Worm (Caenorhabditis elegans) whole organism, young adult: ENCODE data around the gene R08C7.12.

Experiments
- B0035.1 ChIP-seq: sonication (generic microtip); optimal IDR thresholded peaks from 2 replicates; lab custom pipeline; 2016; ENCODE audit warnings: missing genetic modification characterization, mild to moderate bottlenecking, missing compliant biosample characterization, missing genotype, missing genetic modification reagents
- B0261.1 ChIP-seq: sonication (generic microtip); optimal IDR thresholded peaks from 2 replicates; lab custom pipeline; 2016; ENCODE audit warnings: mild to moderate bottlenecking, missing genetic modification characterization, moderate library complexity, missing compliant biosample characterization
- C06A6.2 ChIP-seq: fragments of 200-800 bp; sonication (Bioruptor generic); conservative IDR thresholded peaks from 2 replicates; pipeline ENCODE4 v1.3.6; 2022; ENCODE audit warnings: missing genetic modification characterization, missing compliant biosample characterization
- F37B4.10 ChIP-seq: fragments of 200-800 bp; sonication (Bioruptor generic); IDR thresholded peaks from 2 replicates; pipeline ENCODE4 v1.3.6; 2022; ENCODE audit warnings: missing genetic modification characterization, missing compliant biosample characterization
- F49E8.2 ChIP-seq: sonication (generic microtip); optimal IDR thresholded peaks from 3 replicates; lab custom pipeline; 2017; ENCODE audit warnings: missing genetic modification characterization, mild to moderate bottlenecking, missing compliant biosample characterization, antibody characterized with exemption, moderate library complexity; ENCODE audit not compliant: insufficient read depth
- aptf-3 ChIP-seq: fragments of 200-800 bp; sonication (Bioruptor generic); IDR thresholded peaks from 2 replicates; pipeline ENCODE4 v1.3.6; 2022; ENCODE audit warnings: missing genetic modification characterization, missing compliant biosample characterization
- atf-7 ChIP-seq: sonication (generic microtip); optimal IDR thresholded peaks from 2 replicates; lab custom pipeline; 2017; ENCODE audit warnings: mild to moderate bottlenecking, missing genetic modification characterization, missing compliant biosample characterization
- attf-6 ChIP-seq: fragments of 200-800 bp; sonication (Bioruptor generic); IDR thresholded peaks from 2 replicates; pipeline ENCODE4 v1.3.6; 2022; ENCODE audit warnings: missing genetic modification reagents, missing genetic modification characterization, missing compliant biosample characterization
- cebp-1 ChIP-seq, 2 experiments: fragments of 200-800 bp in 1 of 2; sonication (Bioruptor generic) in 1 of 2; sonication (generic microtip) in 1 of 2; IDR thresholded peaks in 1 of 2; optimal IDR thresholded peaks in 1 of 2; 2 replicates each; pipeline versions ENCODE4 v1.3.6 to Lab custom; 2017 to 2022; ENCODE audit warnings: missing compliant biosample characterization in 2 of 2, missing genetic modification characterization in 2 of 2, mild to moderate bottlenecking in 1 of 2, missing genetic modification reagents in 1 of 2, moderate library complexity in 1 of 2
- ceh-58 ChIP-seq: fragments of 200-800 bp; sonication (Bioruptor generic); IDR thresholded peaks from 2 replicates; pipeline ENCODE4 v1.3.6; 2022; ENCODE audit warnings: missing genetic modification characterization, missing compliant biosample characterization
- chd-7 ChIP-seq: sonication (generic microtip); optimal IDR thresholded peaks from 2 replicates; lab custom pipeline; 2016; ENCODE audit warnings: mild to moderate bottlenecking, missing genetic modification characterization, moderate library complexity, missing compliant biosample characterization
- dox-1 ChIP-seq: fragments of 200-800 bp; sonication (Bioruptor generic); IDR thresholded peaks from 2 replicates; pipeline ENCODE4 v1.3.6; 2022; ENCODE audit warnings: missing genetic modification reagents, missing genetic modification characterization, missing compliant biosample characterization
- dpl-1 ChIP-seq: fragments of 150-350 bp; optimal IDR thresholded peaks from 2 replicates; lab custom pipeline; 2014; ENCODE audit warnings: missing biosample characterization, missing genetic modification reagents, missing genetic modification characterization
- egrh-3 ChIP-seq: fragments of 200-800 bp; sonication (Bioruptor generic); IDR thresholded peaks from 2 replicates; pipeline ENCODE4 v1.3.6; 2022; ENCODE audit warnings: missing genetic modification reagents, missing genetic modification characterization, missing compliant biosample characterization
- gei-17 ChIP-seq: fragments of 200-800 bp; sonication (Bioruptor generic); optimal IDR thresholded peaks from 2 replicates; lab custom pipeline; 2018; ENCODE audit warnings: mild to moderate bottlenecking, missing genetic modification characterization, missing compliant biosample characterization
- hsf-1 ChIP-seq: fragments of 200-800 bp; sonication (Bioruptor generic); IDR thresholded peaks from 2 replicates; pipeline ENCODE4 v1.3.6; 2022; ENCODE audit warnings: missing genetic modification reagents, missing genetic modification characterization, missing compliant biosample characterization
- lag-1 ChIP-seq: fragments of 200-800 bp; sonication (Bioruptor generic); IDR thresholded peaks from 2 replicates; pipeline ENCODE4 v1.3.6; 2022; ENCODE audit warnings: missing genetic modification reagents, missing genetic modification characterization, missing compliant biosample characterization
- let-607 ChIP-seq, 2 experiments: fragments of 200-800 bp in 1 of 2; sonication (Bioruptor generic) in 1 of 2; sonication (generic microtip) in 1 of 2; optimal IDR thresholded peaks; 2 replicates each; lab custom pipeline; 2016 to 2018; ENCODE audit warnings: mild to moderate bottlenecking in 2 of 2, missing compliant biosample characterization in 2 of 2, missing genetic modification characterization in 2 of 2, moderate library complexity in 2 of 2, missing genotype in 1 of 2
- nfya-2 ChIP-seq: fragments of 200-800 bp; sonication (Bioruptor generic); IDR thresholded peaks from 2 replicates; pipeline ENCODE4 v1.3.6; 2022; ENCODE audit warnings: missing genetic modification reagents, missing genetic modification characterization, missing compliant biosample characterization
- nhr-80 ChIP-seq: sonication (generic microtip); optimal IDR thresholded peaks from 2 replicates; lab custom pipeline; 2016; ENCODE audit warnings: missing genetic modification characterization, missing compliant biosample characterization
- tbp1 ChIP-seq: fragments of 200-800 bp; sonication (Bioruptor generic); optimal IDR thresholded peaks from 2 replicates; lab custom pipeline; 2018; ENCODE audit warnings: mild to moderate bottlenecking, missing genetic modification characterization, missing compliant biosample characterization
- tbx-9 ChIP-seq: sonication (generic microtip); optimal IDR thresholded peaks from 2 replicates; lab custom pipeline; 2016; ENCODE audit warnings: borderline replicate concordance, missing genetic modification characterization, inconsistent platforms, missing compliant biosample characterization
- zfh-2 ChIP-seq: fragments of 200-800 bp; sonication (Bioruptor generic); conservative IDR thresholded peaks from 2 replicates; pipeline ENCODE4 v1.3.6; 2022; ENCODE audit warnings: missing genetic modification reagents, missing genetic modification characterization, missing compliant biosample characterization

R08C7.12 gene

ce11 chrIV:4480027-4480426, 30.5 kb downstream of the R08C7.12 start, which contains the start of gene M01H9.10 (continued):
- no peak for TF ChIP-seq F37B4.10
- TF ChIP-seq tbp1 (GFP tag; lab: Kevin White, UChicago), result no peak

- TF ChIP-seq C06A6.2, result no peak
- no peak for TF ChIP-seq chd-7 (tag; lab: Kevin White, UChicago)
- TF ChIP-seq aptf-3 (GFP tag; lab: Robert Waterston, UW), result no peak
- peak; percentile 10 for TF ChIP-seq nhr-80 (tag; lab: Kevin White, UChicago)
- no peak for TF ChIP-seq ceh-58 (GFP tag; lab: Robert Waterston, UW)
- no peak for TF ChIP-seq B0261.1
These were observed 31.8 kb downstream of the R08C7.12 start for ce11 chrIV:4481298-4481697.

ce11 chrIV:4482531-4482930, 33.0 kb downstream of the R08C7.12 start, which contains the start of gene M01H9.4:
Gene M01H9.4 (minus strand): TSS chrIV:4482909.
- TF ChIP-seq lag-1 (GFP tag; lab: Robert Waterston, UW) (no peak), B0261.1 (no peak), ceh-58 (GFP tag; lab: Robert Waterston, UW) (no peak), nhr-80 (tag; lab: Kevin White, UChicago) (peak; percentile 83)

- TF ChIP-seq gei-17 (GFP tag; lab: Kevin White, UChicago), result no peak
- TF ChIP-seq dpl-1 (GFP tag; lab: Kevin White, UChicago), result no peak
- peak; percentile 57 for TF ChIP-seq nhr-80 (tag; lab: Kevin White, UChicago)
- TF ChIP-seq atf-7, result no peak
- TF ChIP-seq nfya-2 (GFP tag; lab: Robert Waterston, UW), result no peak
These were observed 35.0 kb downstream of the R08C7.12 start for ce11 chrIV:4484555-4484954.

- TF ChIP-seq cebp-1 (GFP tag; IDR thresholded peaks at IDR 0.05; lab: Robert Waterston, UW) (no peak), cebp-1 (tag; optimal IDR thresholded peaks at IDR 0.05; lab: Kevin White, UChicago) (no peak), nhr-80 (tag; lab: Kevin White, UChicago) (peak; percentile 53)
These were observed 37.2 kb downstream of the R08C7.12 start, which contains the start of gene trx-3 for ce11 chrIV:4486738-4487137. Gene trx-3 (plus strand): TSS chrIV:4487028.

- no peak for TF ChIP-seq attf-6 (GFP tag; lab: Robert Waterston, UW)
- peak; percentile 76 for TF ChIP-seq zfh-2 (GFP tag; lab: Robert Waterston, UW)
- peak; percentile 21; the same call in 1 of the 2 replicates for TF ChIP-seq egrh-3
These were observed 40.7 kb downstream of the R08C7.12 start, which contains the start of gene ZK180.7 for ce11 chrIV:4490148-4490652. Gene ZK180.7 (plus strand): TSS chrIV:4490542.

ce11 chrIV:4505078-4505477, 55.5 kb downstream of the R08C7.12 start:
- no peak for TF ChIP-seq let-607 (tag; optimal IDR thresholded peaks at IDR 0.05; lab: Kevin White, UChicago)
- TF ChIP-seq hsf-1 (GFP tag; lab: Robert Waterston, UW), result no peak
- no peak for TF ChIP-seq zfh-2 (GFP tag; lab: Robert Waterston, UW)
- no peak for TF ChIP-seq F49E8.2
- TF ChIP-seq, all 124 proteins: peak for 0

- TF ChIP-seq dox-1 (GFP tag; lab: Robert Waterston, UW) (peak; percentile 10; the same call in 1 of the 2 replicates), tbx-9 (no peak), B0035.1 (tag; lab: Kevin White, UChicago) (no peak), zfh-2 (GFP tag; lab: Robert Waterston, UW) (peak; percentile 50; the same call in 1 of the 2 replicates)
These were observed 57.1 kb downstream of the R08C7.12 start, which contains the start of gene gbb-2 for ce11 chrIV:4506637-4507036. Gene gbb-2 (minus strand): TSS chrIV:4506748.
